Worm (Caenorhabditis elegans): ENCODE results near the gene ZC53.2.

- TF ChIP-seq nhr-28 (tag; optimal IDR thresholded peaks at IDR 0.05) (no peak), F37D6.2 (tag; optimal IDR thresholded peaks at IDR 0.05) (no peak), pha-4 (GFP tag; IDR thresholded peaks at IDR 0.05) (no peak), pha-4 (tag; optimal IDR thresholded peaks at IDR 0.05) (no peak), ama-1 (optimal IDR thresholded peaks at IDR 0.05) (no peak), nhr-111 (GFP tag; optimal IDR thresholded peaks at IDR 0.05) (no peak), mes-2 (tag; optimal IDR thresholded peaks at IDR 0.05; ENCODE audit: poor library complexity, severe bottlenecking) (no peak)
Measured at ce11 chrX:1891887-1892286, 32.2 kb downstream of the ZC53.2 start, which contains the start of gene B0294.3.
